Fruit fly (Drosophila melanogaster): ENCODE data around the gene CG7560.
A peak's percentile ranks its signal among the peaks of the same experiment; 100 is the strongest.

The CG7560 gene

DNA sequence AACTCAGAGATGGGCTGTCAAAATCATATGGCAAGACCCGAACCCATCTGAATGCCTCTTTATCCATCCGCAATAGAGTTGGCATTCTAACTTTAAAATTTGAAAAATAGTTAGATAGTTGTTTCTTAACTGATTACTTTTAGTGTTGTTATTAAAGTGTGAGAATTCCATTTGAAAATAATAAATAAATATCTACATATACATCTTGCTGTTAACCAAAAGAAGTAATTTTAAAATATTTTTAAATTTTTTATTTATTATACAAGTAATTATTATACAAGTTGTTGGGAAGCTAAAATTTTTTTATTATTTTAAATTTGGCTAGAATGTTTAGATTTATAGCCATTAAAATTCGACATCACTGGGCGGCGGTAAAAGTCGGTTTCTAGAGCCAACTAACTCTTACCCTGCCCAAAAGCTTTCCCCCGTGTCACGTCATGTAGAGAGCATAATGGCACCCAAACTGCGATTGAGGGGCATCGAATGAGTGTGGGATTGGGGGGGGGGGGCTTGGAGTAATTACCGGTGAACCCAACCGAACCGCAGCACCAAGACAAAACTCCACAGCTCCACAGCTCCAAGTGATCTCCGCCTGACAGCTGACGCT is 18.6 kb downstream of the CG7560 start (continued):
- TF ChIP-seq CG11456 (GFP tag; IDR thresholded peaks at IDR 0.05) (0 out of 3 replicates have a peak, but pooled peaks have one; percentile 57), CG12769 (tag; optimal IDR thresholded peaks at IDR 0.05) (peak; percentile 34), bsh (GFP tag; optimal IDR thresholded peaks at IDR 0.05) (peak in 1 of 2 experiments; percentile 25), CG17829 (tag; optimal IDR thresholded peaks at IDR 0.05) (peak; percentile 33), CG11504 (tag; optimal IDR thresholded peaks at IDR 0.05) (peak; percentile 62), B-H1 (GFP tag; IDR thresholded peaks at IDR 0.05) (no peak), CG13424 (tag; optimal IDR thresholded peaks at IDR 0.05) (peak; percentile 33), CoRest (tag; optimal IDR thresholded peaks at IDR 0.05) (peak; percentile 40), CG9437 (GFP tag; optimal IDR thresholded peaks at IDR 0.05) (peak; percentile 3), row (GFP tag; IDR thresholded peaks at IDR 0.05) (peak; percentile 16; the same call in 1 of the 3 replicates), CG16815 (GFP tag; optimal IDR thresholded peaks at IDR 0.05) (no peak), Hr51 (GFP tag; optimal IDR thresholded peaks at IDR 0.05) (peak in 1 of 2 experiments; percentile 57), Asciz (GFP tag; optimal IDR thresholded peaks at IDR 0.05) (peak; percentile 3), NC2α (GFP tag; optimal IDR thresholded peaks at IDR 0.05) (no peak), Med (GFP tag) (peak; percentile 17), Ssrp (tag; optimal IDR thresholded peaks at IDR 0.05) (peak; percentile 49), CG7556 (GFP tag; optimal IDR thresholded peaks at IDR 0.05) (peak; percentile 20), Hmr (GFP tag; optimal IDR thresholded peaks at IDR 0.05) (peak; percentile 2), CG14710 (tag; optimal IDR thresholded peaks at IDR 0.05) (peak; percentile 33), Blimp-1 (GFP tag; optimal IDR thresholded peaks at IDR 0.05) (peak; percentile 44), Meics (GFP tag; optimal IDR thresholded peaks at IDR 0.05) (peak; percentile 9), CG6175 (GFP tag; IDR thresholded peaks at IDR 0.05) (0 out of 3 replicates have a peak, but pooled peaks have one; percentile 48), CG11247 (GFP tag; IDR thresholded peaks at IDR 0.05) (no peak), ap (GFP tag; IDR thresholded peaks at IDR 0.05) (no peak), CG33557 (GFP tag; optimal IDR thresholded peaks at IDR 0.05) (no peak), Rfx (GFP tag; IDR thresholded peaks at IDR 0.05) (0 out of 2 replicates have a peak, but pooled peaks have one; percentile 8), CG14014 (GFP tag; IDR thresholded peaks at IDR 0.05) (0 out of 2 replicates have a peak, but pooled peaks have one; percentile 12), E2f1 (GFP tag; IDR thresholded peaks at IDR 0.05) (no peak), CG15514 (GFP tag; optimal IDR thresholded peaks at IDR 0.05) (no peak), Dek (tag; optimal IDR thresholded peaks at IDR 0.05) (peak; percentile 1), gem (tag; optimal IDR thresholded peaks at IDR 0.05) (peak; percentile 71), CG10431 (GFP tag; optimal IDR thresholded peaks at IDR 0.05) (peak; percentile 73), Sry-β (GFP tag; optimal IDR thresholded peaks at IDR 0.05) (peak; percentile 82), emc (GFP tag; optimal IDR thresholded peaks at IDR 0.05) (no peak), CG2712 (tag; optimal IDR thresholded peaks at IDR 0.05) (peak; percentile 66), grau (tag; optimal IDR thresholded peaks at IDR 0.05) (peak; percentile 31), CG11695 (GFP tag; IDR thresholded peaks at IDR 0.05) (no peak), Sin3A (optimal IDR thresholded peaks at IDR 0.05) (no peak), CG31441 (GFP tag; IDR thresholded peaks at IDR 0.05) (peak; percentile 36; the same call in 1 of the 2 replicates), dmrt11E (tag; optimal IDR thresholded peaks at IDR 0.05) (peak; percentile 16), CG2678 (tag; optimal IDR thresholded peaks at IDR 0.05) (peak; percentile 65), nmo (GFP tag; optimal IDR thresholded peaks at IDR 0.05) (peak; percentile 44), NfI (GFP tag; optimal IDR thresholded peaks at IDR 0.05) (peak; percentile 5), bbx (GFP tag; IDR thresholded peaks at IDR 0.05; ENCODE audit: partially characterized antibody) (no peak), CG10979 (tag; optimal IDR thresholded peaks at IDR 0.05) (peak; percentile 29)
